Fruit fly (Drosophila melanogaster) whole organism, embryonic: ENCODE measurements around the gene CG10628.

Experiments used
- Blimp-1 ChIP-seq: fragments of 200-800 bp; sonication (Bioruptor generic); optimal IDR thresholded peaks from 3 replicates; lab custom pipeline; 2018; ENCODE audit warnings: missing biosample characterization, missing genetic modification characterization, mild to moderate bottlenecking, moderate library complexity, missing genetic modification reagents
- CG10979 ChIP-seq: fragments of 200-800 bp; sonication (Bioruptor generic); optimal IDR thresholded peaks from 2 replicates; lab custom pipeline; 2018; ENCODE audit warnings: missing biosample characterization, mild to moderate bottlenecking, missing genetic modification characterization, moderate library complexity
- CG17612 ChIP-seq: fragments of 200-800 bp; sonication (Bioruptor generic); IDR thresholded peaks from 2 replicates; pipeline ENCODE4 v1.3.6; 2022; ENCODE audit warnings: missing biosample characterization, missing genetic modification characterization
- CG34376 ChIP-seq: fragments of 200-800 bp; sonication (Bioruptor generic); optimal IDR thresholded peaks from 2 replicates; lab custom pipeline; 2018; ENCODE audit warnings: missing biosample characterization, mild to moderate bottlenecking, missing genetic modification characterization
- CG4282 ChIP-seq: fragments of 200-800 bp; sonication (Bioruptor generic); optimal IDR thresholded peaks from 2 replicates; lab custom pipeline; 2016; ENCODE audit warnings: missing biosample characterization, missing genetic modification characterization
- CG6791 ChIP-seq: fragments of 200-800 bp; sonication (Bioruptor generic); IDR thresholded peaks from 3 replicates; pipeline ENCODE4 v1.3.6; 2022; ENCODE audit warnings: missing biosample characterization, missing genetic modification characterization; ENCODE audit not compliant: partially characterized antibody
- CG7839 ChIP-seq: fragments of 200-800 bp; sonication (Bioruptor generic); optimal IDR thresholded peaks from 3 replicates; lab custom pipeline; 2018; ENCODE audit warnings: missing biosample characterization, mild to moderate bottlenecking, missing genetic modification characterization, moderate library complexity
- Dek ChIP-seq: fragments of 200-800 bp; sonication (Bioruptor generic); optimal IDR thresholded peaks from 3 replicates; lab custom pipeline; 2019; ENCODE audit warnings: missing biosample characterization, mild to moderate bottlenecking, missing genetic modification characterization, moderate library complexity
- ac ChIP-seq: fragments of 200-800 bp; sonication (Bioruptor generic); optimal IDR thresholded peaks from 3 replicates; lab custom pipeline; 2017; ENCODE audit warnings: missing biosample characterization, mild to moderate bottlenecking, missing genetic modification characterization
- ash1 ChIP-seq: fragments of 200-800 bp; sonication (Bioruptor generic); optimal IDR thresholded peaks from 2 replicates; lab custom pipeline; 2018; ENCODE audit warnings: missing biosample characterization, mild to moderate bottlenecking, missing genetic modification characterization
- br ChIP-seq: fragments of >200 bp; optimal IDR thresholded peaks from 2 replicates; lab custom pipeline; 2017
- klu ChIP-seq: fragments of 200-800 bp; sonication (Bioruptor generic); IDR thresholded peaks from 2 replicates; pipeline ENCODE4 v1.3.6; 2022; ENCODE audit warnings: missing biosample characterization, missing genetic modification characterization
- tap ChIP-seq: fragments of 200-800 bp; optimal IDR thresholded peaks from 3 replicates; lab custom pipeline; 2019; ENCODE audit warnings: missing biosample characterization, mild to moderate bottlenecking, missing genetic modification characterization, moderate library complexity

DNA sequence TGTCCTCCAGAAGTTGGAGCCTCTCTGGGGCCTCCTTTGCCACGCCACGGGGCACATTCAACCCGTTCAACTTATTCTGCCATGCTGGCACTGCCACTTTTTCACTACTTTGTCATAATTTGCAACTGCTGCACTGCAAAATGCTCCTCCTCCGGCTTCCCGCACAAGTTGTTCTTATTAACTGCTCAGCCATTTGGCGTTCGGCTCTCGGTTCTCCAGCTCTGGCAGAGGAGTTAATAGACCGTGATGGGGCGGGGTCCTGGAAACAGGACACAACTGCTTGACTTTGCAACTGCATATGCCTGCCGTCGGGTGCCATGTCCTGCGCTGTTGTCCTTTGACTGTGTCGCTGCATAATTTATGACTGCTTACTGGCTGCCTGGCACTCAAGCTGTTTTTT is 46.6 kb upstream of the CG10628 start:
- TF ChIP-seq ac (GFP tag; lab: Kevin White, UChicago) (no peak), CG10979 (tag; lab: Kevin White, UChicago) (no peak), Dek (no peak), CG7839 (no peak), klu (no peak), br (lab: Kevin White, UChicago) (no peak), CG6791 (GFP tag; lab: Robert Waterston, UW) (no peak), tap (tag; lab: Kevin White, UChicago) (no peak), CG17612 (GFP tag; lab: Robert Waterston, UW) (no peak), CG4282 (no peak), ash1 (no peak), Blimp-1 (GFP tag; lab: Kevin White, UChicago) (no peak), CG34376 (GFP tag; lab: Kevin White, UChicago) (no peak)
